Worm (Caenorhabditis elegans): Measurements from ENCODE around the gene comt-5.

DNA sequence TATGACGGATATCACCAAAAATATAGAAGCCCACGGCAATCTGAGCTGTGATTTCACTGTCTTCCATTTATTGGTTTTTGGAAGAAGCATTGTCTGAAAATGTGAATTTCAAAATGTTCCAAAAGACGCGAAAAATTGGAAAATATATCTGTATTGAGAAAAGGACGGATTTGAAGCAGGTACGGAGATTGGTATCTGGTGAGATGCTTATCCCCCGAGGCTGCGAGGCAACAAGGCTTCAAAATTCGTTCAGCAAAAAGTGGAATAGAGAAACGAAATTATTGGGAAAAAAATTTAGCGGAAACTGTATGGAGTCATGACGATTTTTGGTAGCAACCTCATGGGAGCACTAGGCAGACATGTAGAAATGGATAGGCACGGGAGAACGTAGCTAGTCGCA is 49.7 kb upstream of the comt-5 start, which contains the start of gene F36F12.1:
- TF ChIP-seq K09A11.1 (tag; optimal IDR thresholded peaks at IDR 0.05; ENCODE audit: insufficient read depth) (no peak), hlh-30 (tag; optimal IDR thresholded peaks at IDR 0.05; ENCODE audit: insufficient read depth) (no peak), unc-42 (tag; optimal IDR thresholded peaks at IDR 0.05) (no peak), ceh-9 (tag; optimal IDR thresholded peaks at IDR 0.05) (no peak), che-1 (tag; optimal IDR thresholded peaks at IDR 0.05) (no peak), tbx-2 (tag; optimal IDR thresholded peaks at IDR 0.05) (no peak), ref-2 (tag; optimal IDR thresholded peaks at IDR 0.05) (no peak), elt-2 (tag; optimal IDR thresholded peaks at IDR 0.05) (no peak), pha-2 (tag; optimal IDR thresholded peaks at IDR 0.05) (no peak), hlh-15 (tag; optimal IDR thresholded peaks at IDR 0.05) (no peak), Y22D7AL.16 (tag; optimal IDR thresholded peaks at IDR 0.05) (no peak), ama-1 (optimal IDR thresholded peaks at IDR 0.05) (no peak), ceh-19 (GFP tag; optimal IDR thresholded peaks at IDR 0.05) (no peak), hlh-13 (GFP tag; optimal IDR thresholded peaks at IDR 0.05) (no peak)
